Fruit fly (Drosophila melanogaster) whole organism, embryonic: ENCODE results near the gene CG1542.

Experiments
- Adf1 ChIP-seq: fragments of 200-800 bp; sonication (Bioruptor generic); IDR thresholded peaks from 2 replicates; pipeline ENCODE4 v1.3.6; 2022; ENCODE audit warnings: missing biosample characterization, missing genetic modification characterization
- Antp ChIP-seq: fragments of 200-800 bp; sonication (Bioruptor generic); optimal IDR thresholded peaks from 3 replicates; lab custom pipeline; 2016; ENCODE audit warnings: missing biosample characterization, missing genetic modification characterization
- Blimp-1 ChIP-seq: fragments of 200-800 bp; sonication (Bioruptor generic); optimal IDR thresholded peaks from 3 replicates; lab custom pipeline; 2018; ENCODE audit warnings: missing biosample characterization, missing genetic modification characterization, mild to moderate bottlenecking, moderate library complexity, missing genetic modification reagents
- C15 ChIP-seq: fragments of 200-800 bp; sonication (Bioruptor generic); IDR thresholded peaks from 3 replicates; pipeline ENCODE4 v1.3.6; 2022; ENCODE audit warnings: missing biosample characterization, missing genetic modification characterization
- CG10147 ChIP-seq: fragments of 200-800 bp; sonication (Bioruptor generic); optimal IDR thresholded peaks from 2 replicates; lab custom pipeline; 2019; ENCODE audit warnings: missing biosample characterization, mild to moderate bottlenecking, missing genetic modification characterization, moderate library complexity
- CG10979 ChIP-seq: fragments of 200-800 bp; sonication (Bioruptor generic); optimal IDR thresholded peaks from 2 replicates; lab custom pipeline; 2018; ENCODE audit warnings: missing biosample characterization, mild to moderate bottlenecking, missing genetic modification characterization, moderate library complexity
- CG13123 ChIP-seq: fragments of 200-800 bp; sonication (Bioruptor generic); optimal IDR thresholded peaks from 2 replicates; lab custom pipeline; 2016; ENCODE audit warnings: missing biosample characterization, missing genetic modification characterization
- CG15269 ChIP-seq: fragments of 200-800 bp; sonication (Bioruptor generic); optimal IDR thresholded peaks from 2 replicates; lab custom pipeline; 2018; ENCODE audit warnings: missing biosample characterization, mild to moderate bottlenecking, missing genetic modification characterization, moderate library complexity
- CG1529 ChIP-seq: fragments of 200-800 bp; sonication (Bioruptor generic); optimal IDR thresholded peaks from 3 replicates; lab custom pipeline; 2018; ENCODE audit warnings: missing biosample characterization, missing genetic modification characterization
- CG1647 ChIP-seq: fragments of 200-800 bp; sonication (Bioruptor generic); optimal IDR thresholded peaks from 3 replicates; lab custom pipeline; 2016; ENCODE audit warnings: missing biosample characterization, missing genetic modification characterization
- CG17385 ChIP-seq: fragments of 200-800 bp; sonication (Bioruptor generic); optimal IDR thresholded peaks from 3 replicates; lab custom pipeline; 2018; ENCODE audit warnings: missing biosample characterization, mild to moderate bottlenecking, missing genetic modification characterization
- CG17612 ChIP-seq: fragments of 200-800 bp; sonication (Bioruptor generic); IDR thresholded peaks from 2 replicates; pipeline ENCODE4 v1.3.6; 2022; ENCODE audit warnings: missing biosample characterization, missing genetic modification characterization
- CG17802 ChIP-seq: fragments of 200-800 bp; sonication (Bioruptor generic); optimal IDR thresholded peaks from 2 replicates; lab custom pipeline; 2018; ENCODE audit warnings: missing biosample characterization, mild to moderate bottlenecking, missing genetic modification characterization, moderate library complexity
- CG17829 ChIP-seq: fragments of 200-800 bp; optimal IDR thresholded peaks from 2 replicates; lab custom pipeline; 2019; ENCODE audit warnings: missing biosample characterization, mild to moderate bottlenecking, missing genetic modification characterization, moderate library complexity
- CG2129 ChIP-seq: fragments of 200-800 bp; sonication (Bioruptor generic); IDR thresholded peaks from 2 replicates; pipeline ENCODE4 v1.3.6; 2022; ENCODE audit warnings: missing biosample characterization, missing genetic modification characterization; ENCODE audit not compliant: partially characterized antibody
- CG34422 ChIP-seq: fragments of 200-800 bp; sonication (Bioruptor generic); IDR thresholded peaks from 3 replicates; pipeline ENCODE4 v1.3.6; 2022; ENCODE audit warnings: missing biosample characterization, missing genetic modification characterization
- CG43689 ChIP-seq: fragments of 200-800 bp; sonication (Bioruptor generic); IDR thresholded peaks from 2 replicates; pipeline ENCODE4 v1.3.6; 2022; ENCODE audit warnings: missing biosample characterization, missing genetic modification characterization
- CG7745 ChIP-seq: fragments of 200-800 bp; sonication (Bioruptor generic); optimal IDR thresholded peaks from 2 replicates; lab custom pipeline; 2018; ENCODE audit warnings: missing biosample characterization, mild to moderate bottlenecking, missing genetic modification characterization, moderate library complexity
- CG7928 ChIP-seq: fragments of 200-800 bp; sonication (Bioruptor generic); optimal IDR thresholded peaks from 2 replicates; lab custom pipeline; 2017; ENCODE audit warnings: missing biosample characterization, mild to moderate bottlenecking, missing genetic modification characterization
- CG7963 ChIP-seq: fragments of 200-800 bp; sonication (Bioruptor generic); IDR thresholded peaks from 3 replicates; pipeline ENCODE4 v1.3.6; 2022; ENCODE audit warnings: missing biosample characterization, missing genetic modification characterization; ENCODE audit not compliant: partially characterized antibody
- CG8924 ChIP-seq: fragments of 200-800 bp; optimal IDR thresholded peaks from 3 replicates; lab custom pipeline; 2019; ENCODE audit warnings: missing biosample characterization, mild to moderate bottlenecking, missing genetic modification characterization, moderate library complexity
- CG9727 ChIP-seq: fragments of 200-800 bp; sonication (Bioruptor generic); optimal IDR thresholded peaks from 3 replicates; lab custom pipeline; 2017; ENCODE audit warnings: missing biosample characterization, mild to moderate bottlenecking, missing genetic modification characterization
- CTCF ChIP-seq: fragments of 200-800 bp; sonication (Bioruptor generic); optimal IDR thresholded peaks from 2 replicates; lab custom pipeline; 2017; ENCODE audit warnings: missing biosample characterization, mild to moderate bottlenecking, missing genetic modification characterization, moderate library complexity
- Deaf1 ChIP-seq: fragments of 200-800 bp; optimal IDR thresholded peaks from 3 replicates; lab custom pipeline; 2019; ENCODE audit warnings: missing biosample characterization, mild to moderate bottlenecking, missing genetic modification characterization, moderate library complexity
- Dip2 ChIP-seq: fragments of 200-800 bp; sonication (Bioruptor generic); IDR thresholded peaks from 2 replicates; pipeline ENCODE4 v1.3.6; 2022; ENCODE audit warnings: missing biosample characterization, missing genetic modification characterization
- Dll ChIP-seq: fragments of 200-800 bp; sonication (Bioruptor generic); IDR thresholded peaks from 4 replicates; pipeline ENCODE4 v1.3.6; 2022; ENCODE audit warnings: missing biosample characterization, missing genetic modification characterization; ENCODE audit not compliant: partially characterized antibody
- HLH3B ChIP-seq: fragments of 200-800 bp; sonication (Bioruptor generic); IDR thresholded peaks from 2 replicates; pipeline ENCODE4 v1.3.6; 2022; ENCODE audit warnings: missing biosample characterization, missing genetic modification characterization
- Hmx ChIP-seq: fragments of 200-800 bp; sonication (Bioruptor generic); optimal IDR thresholded peaks from 2 replicates; lab custom pipeline; 2016; ENCODE audit warnings: missing biosample characterization, missing genetic modification characterization
- Rx ChIP-seq: fragments of 200-800 bp; sonication (Bioruptor generic); IDR thresholded peaks from 2 replicates; pipeline ENCODE4 v1.3.6; 2022; ENCODE audit warnings: missing biosample characterization, missing genetic modification characterization
- Stat92E ChIP-seq, 3 experiments: fragments of >200 bp in 2 of 3; fragments of 200-800 bp in 1 of 3; sonication (Bioruptor generic) in 1 of 3; optimal IDR thresholded peaks; 2 replicates each; lab custom pipeline; 2017 to 2019; ENCODE audit warnings: missing biosample characterization in 3 of 3, missing genetic modification characterization in 3 of 3, mild to moderate bottlenecking in 1 of 3, moderate library complexity in 1 of 3
- Vsx1 ChIP-seq: fragments of 200-800 bp; sonication (Bioruptor generic); optimal IDR thresholded peaks from 2 replicates; lab custom pipeline; 2017; ENCODE audit warnings: missing biosample characterization, mild to moderate bottlenecking, missing genetic modification characterization, missing genetic modification reagents
- bab2 ChIP-seq: fragments of 200-800 bp; sonication (Bioruptor generic); optimal IDR thresholded peaks from 2 replicates; lab custom pipeline; 2016; ENCODE audit warnings: missing biosample characterization, missing genetic modification characterization
- crc ChIP-seq: fragments of 200-800 bp; sonication (Bioruptor generic); optimal IDR thresholded peaks from 2 replicates; lab custom pipeline; 2016; ENCODE audit warnings: missing biosample characterization, missing genetic modification characterization
- croc ChIP-seq: fragments of 200-800 bp; sonication (Bioruptor generic); conservative IDR thresholded peaks from 3 replicates; pipeline ENCODE4 v1.3.6; 2022; ENCODE audit warnings: missing biosample characterization, missing genetic modification characterization
- danr ChIP-seq: fragments of 200-800 bp; sonication (Bioruptor generic); IDR thresholded peaks from 2 replicates; pipeline ENCODE4 v1.3.6; 2022; ENCODE audit warnings: missing biosample characterization, missing genetic modification characterization
- dysf ChIP-seq: fragments of 200-800 bp; sonication (Bioruptor generic); IDR thresholded peaks from 3 replicates; pipeline ENCODE4 v1.3.6; 2022; ENCODE audit warnings: missing biosample characterization, missing genetic modification characterization
- ems ChIP-seq: fragments of 200-800 bp; sonication (Bioruptor generic); optimal IDR thresholded peaks from 3 replicates; lab custom pipeline; 2016; ENCODE audit warnings: missing biosample characterization, missing genetic modification characterization
- eve ChIP-seq, 2 experiments: fragments of >200 bp; optimal IDR thresholded peaks; 2 replicates each; lab custom pipeline; 2017; ENCODE audit warnings: missing biosample characterization in 2 of 2, missing genetic modification characterization in 2 of 2
- gcm ChIP-seq: fragments of 200-800 bp; sonication (Bioruptor generic); optimal IDR thresholded peaks from 2 replicates; lab custom pipeline; 2019; ENCODE audit warnings: missing biosample characterization, mild to moderate bottlenecking, missing genetic modification characterization, moderate library complexity
- her ChIP-seq: fragments of 200-800 bp; sonication (Bioruptor generic); optimal IDR thresholded peaks from 2 replicates; lab custom pipeline; 2016; ENCODE audit warnings: missing biosample characterization, missing genetic modification characterization
- inv ChIP-seq: fragments of 200-800 bp; sonication (Bioruptor generic); IDR thresholded peaks from 2 replicates; pipeline ENCODE4 v1.3.6; 2022; ENCODE audit warnings: missing biosample characterization, missing genetic modification characterization; ENCODE audit not compliant: partially characterized antibody
- jumu ChIP-seq: fragments of 200-800 bp; sonication (Bioruptor generic); optimal IDR thresholded peaks from 3 replicates; lab custom pipeline; 2016; ENCODE audit warnings: missing biosample characterization, missing genetic modification characterization
- ken ChIP-seq: fragments of 200-800 bp; sonication (Bioruptor generic); IDR thresholded peaks from 3 replicates; pipeline ENCODE4 v1.3.6; 2022; ENCODE audit warnings: missing biosample characterization, missing genetic modification characterization
- p53 ChIP-seq: fragments of 200-800 bp; sonication (Bioruptor generic); optimal IDR thresholded peaks from 2 replicates; lab custom pipeline; 2016; ENCODE audit warnings: missing biosample characterization, missing genetic modification characterization
- pros ChIP-seq: fragments of 200-800 bp; sonication (Bioruptor generic); optimal IDR thresholded peaks from 3 replicates; lab custom pipeline; 2019; ENCODE audit warnings: missing biosample characterization, mild to moderate bottlenecking, missing genetic modification characterization, moderate library complexity
- pum ChIP-seq: fragments of 200-800 bp; sonication (Bioruptor generic); optimal IDR thresholded peaks from 2 replicates; lab custom pipeline; 2016; ENCODE audit warnings: missing biosample characterization, missing genetic modification characterization
- rib ChIP-seq: fragments of 200-800 bp; sonication (Bioruptor generic); IDR thresholded peaks from 2 replicates; pipeline ENCODE4 v1.3.6; 2022; ENCODE audit warnings: missing biosample characterization, missing genetic modification characterization
- salm ChIP-seq: fragments of 200-800 bp; sonication (Bioruptor generic); optimal IDR thresholded peaks from 2 replicates; lab custom pipeline; 2018; ENCODE audit warnings: missing biosample characterization, mild to moderate bottlenecking, missing genetic modification characterization
- schlank ChIP-seq: fragments of 200-800 bp; sonication (Bioruptor generic); optimal IDR thresholded peaks from 2 replicates; lab custom pipeline; 2018; ENCODE audit warnings: missing biosample characterization, mild to moderate bottlenecking, missing genetic modification characterization
- slbo ChIP-seq: fragments of 200-800 bp; sonication (Bioruptor generic); IDR thresholded peaks from 2 replicates; pipeline ENCODE4 v1.3.6; 2022; ENCODE audit warnings: missing biosample characterization, missing genetic modification characterization

CG1542 gene

DNA sequence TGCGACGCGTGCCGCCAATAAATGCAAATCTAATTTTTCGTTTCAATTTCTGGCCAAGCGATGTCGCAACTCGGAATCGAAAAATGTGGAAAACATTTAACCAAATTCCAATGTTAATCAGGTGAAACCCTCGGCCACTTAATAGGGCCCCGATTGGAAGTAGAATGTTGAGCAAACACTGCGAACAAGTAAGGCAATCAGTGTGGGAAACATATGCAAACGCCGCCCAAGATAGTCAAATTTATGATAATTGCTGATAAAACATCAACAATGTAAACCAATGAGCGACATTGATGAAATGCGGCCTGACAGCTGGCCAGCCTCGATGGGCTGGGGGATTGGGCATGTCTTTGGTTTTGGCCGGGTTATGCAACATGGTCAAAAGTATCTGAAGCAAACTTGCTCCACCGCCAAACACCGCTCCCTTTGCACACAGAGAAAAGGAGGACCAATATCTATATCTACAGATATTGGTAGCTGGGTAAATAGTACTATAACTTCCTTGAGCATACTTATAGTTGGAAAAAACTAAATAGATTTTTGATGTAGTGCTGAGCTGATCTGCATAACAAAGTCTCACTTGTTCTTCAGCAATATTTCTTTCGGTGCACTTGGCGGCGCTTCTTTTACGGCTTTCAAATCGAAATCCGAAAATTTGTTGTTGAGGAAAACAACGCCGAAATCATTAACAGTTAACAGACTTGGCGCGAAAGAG lies 34.2 kb downstream of the CG1542 start (continued):
- TF ChIP-seq CG2129 (GFP tag; lab: Robert Waterston, UW) (no peak), pum (GFP tag; lab: Kevin White, UChicago) (peak; percentile 61), Adf1 (GFP tag; lab: Robert Waterston, UW) (no peak), croc (GFP tag; lab: Robert Waterston, UW) (peak; percentile 65; the same call in 2 of the 3 replicates), p53 (GFP tag; lab: Kevin White, UChicago) (no peak), jumu (peak; percentile 54), bab2 (GFP tag; lab: Kevin White, UChicago) (peak; percentile 73), ken (GFP tag; lab: Robert Waterston, UW) (peak; percentile 71), CG17612 (GFP tag; lab: Robert Waterston, UW) (no peak), CG1647 (GFP tag; lab: Kevin White, UChicago) (peak; percentile 46), CG15269 (tag; lab: Kevin White, UChicago) (peak; percentile 88), C15 (GFP tag; lab: Robert Waterston, UW) (no peak), CG10979 (tag; lab: Kevin White, UChicago) (peak; percentile 86), crc (GFP tag; lab: Kevin White, UChicago) (peak; percentile 17), eve (GFP tag; optimal IDR thresholded peaks at IDR 0.05; lab: Kevin White, UChicago) (peak in 1 of 2 experiments; percentile 92), CG17829 (tag; lab: Kevin White, UChicago) (peak; percentile 73), CG13123 (GFP tag; lab: Kevin White, UChicago) (peak; percentile 44), Deaf1 (peak; percentile 47), CG7928 (GFP tag; lab: Kevin White, UChicago) (no peak), Vsx1 (GFP tag; lab: Kevin White, UChicago) (peak; percentile 39), dysf (peak; percentile 88), slbo (peak; percentile 47), CG17802 (tag; lab: Kevin White, UChicago) (peak; percentile 67), ems (GFP tag; lab: Kevin White, UChicago) (peak; percentile 45), CG10147 (GFP tag; lab: Kevin White, UChicago) (peak; percentile 35), rib (GFP tag; lab: Robert Waterston, UW) (0 out of 2 replicates have a peak, but pooled peaks have one; percentile 22), CG7963 (GFP tag; lab: Robert Waterston, UW) (no peak), danr (GFP tag; lab: Robert Waterston, UW) (peak; percentile 59; the same call in 1 of the 2 replicates), CTCF (GFP tag; lab: Kevin White, UChicago) (peak; percentile 30), HLH3B (GFP tag; lab: Robert Waterston, UW) (peak; percentile 88), Antp (GFP tag; lab: Kevin White, UChicago) (peak; percentile 56), Dip2 (GFP tag; lab: Robert Waterston, UW) (no peak), gcm (peak; percentile 56), her (GFP tag; lab: Kevin White, UChicago) (peak; percentile 45), Rx (GFP tag; lab: Robert Waterston, UW) (peak; percentile 81), CG8924 (tag; lab: Kevin White, UChicago) (peak; percentile 83), CG17385 (GFP tag; lab: Kevin White, UChicago) (peak; percentile 69), inv (GFP tag; lab: Robert Waterston, UW) (no peak), CG7745 (tag; lab: Kevin White, UChicago) (no peak), pros (GFP tag; lab: Kevin White, UChicago) (no peak), salm (tag; lab: Kevin White, UChicago) (peak; percentile 61), schlank (tag; lab: Kevin White, UChicago) (no peak), Blimp-1 (GFP tag; lab: Kevin White, UChicago) (peak; percentile 87), CG9727 (no peak), Dll (GFP tag; lab: Robert Waterston, UW) (no peak), CG43689 (GFP tag; lab: Robert Waterston, UW) (peak; percentile 58; the same call in 1 of the 2 replicates), CG1529 (GFP tag; lab: Kevin White, UChicago) (peak; percentile 65), Stat92E (GFP tag; optimal IDR thresholded peaks at IDR 0.05; lab: Kevin White, UChicago) (no peak), CG34422 (GFP tag; lab: Robert Waterston, UW) (peak; percentile 82), Hmx (no peak)
